Worm (Caenorhabditis elegans): ENCODE results near the gene nhr-138.

Gene nhr-138

DNA sequence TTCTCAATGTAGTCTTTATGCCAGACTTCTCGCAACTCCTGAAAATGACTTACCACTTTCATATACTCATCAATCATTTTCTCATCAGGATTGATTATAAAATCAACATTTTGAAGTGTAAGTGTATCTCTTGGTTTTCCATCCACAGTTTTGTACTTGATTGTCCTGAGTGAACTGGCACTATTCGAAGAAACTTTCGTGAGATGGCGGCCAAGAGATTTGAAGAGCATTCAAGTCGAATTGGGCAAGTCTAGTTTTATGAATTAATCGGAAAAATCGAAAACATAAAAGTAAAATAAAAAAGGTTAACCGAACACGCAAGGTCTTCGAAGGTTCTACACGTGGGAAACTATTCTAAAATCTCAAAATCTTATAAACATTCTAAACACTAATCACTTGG lies 17.8 kb downstream of the nhr-138 start, which contains the start of gene C28D4.7:
Gene C28D4.7 (minus strand): TSS at position 265 of the 400 bp plus-strand sequence.
- TF ChIP-seq ceh-39 (tag; optimal IDR thresholded peaks at IDR 0.05) (no peak), M03D4.4 (tag; optimal IDR thresholded peaks at IDR 0.05) (no peak), nhr-76 (tag; optimal IDR thresholded peaks at IDR 0.05) (no peak), sptf-1 (tag; optimal IDR thresholded peaks at IDR 0.05) (no peak), nhr-12 (tag; optimal IDR thresholded peaks at IDR 0.05) (no peak), lin-13 (tag; optimal IDR thresholded peaks at IDR 0.05) (no peak), hlh-1 (tag; optimal IDR thresholded peaks at IDR 0.05) (no peak), drap-1 (GFP tag; optimal IDR thresholded peaks at IDR 0.05) (no peak), ham-2 (GFP tag; optimal IDR thresholded peaks at IDR 0.05) (no peak), unc-62 (GFP tag; optimal IDR thresholded peaks at IDR 0.05) (no peak), bed-3 (GFP tag; optimal IDR thresholded peaks at IDR 0.05) (no peak), ztf-11 (tag; optimal IDR thresholded peaks at IDR 0.05) (no peak)

DNA sequence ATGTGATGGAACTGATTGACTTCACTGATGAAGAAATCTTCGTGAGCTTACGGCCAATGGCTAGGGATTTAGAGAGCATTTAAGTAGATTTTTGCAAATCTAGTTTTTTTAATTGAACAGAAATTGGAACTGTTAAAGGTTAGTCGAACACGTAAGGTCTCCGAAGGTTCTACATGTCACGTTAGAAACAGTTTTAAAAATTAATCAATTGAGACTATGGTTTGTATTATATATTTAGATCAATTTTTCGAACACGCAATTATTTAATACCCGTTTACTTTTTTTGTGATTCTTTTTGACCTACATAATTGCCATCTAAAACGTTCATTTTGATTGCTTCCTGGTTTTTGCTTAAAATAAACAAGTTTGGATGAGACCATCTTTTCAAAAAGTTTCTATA lies 19.9 kb downstream of the nhr-138 start, which contains the start of gene C28D4.4:
Gene C28D4.4 (minus strand): TSS at position 101 of the 400 bp plus-strand sequence.
- TF ChIP-seq tbx-8 (GFP tag; optimal IDR thresholded peaks at IDR 0.05) (no peak), elt-1 (tag; optimal IDR thresholded peaks at IDR 0.05; ENCODE audit: borderline replicate concordance, insufficient read depth) (no peak), unc-120 (tag; optimal IDR thresholded peaks at IDR 0.05; ENCODE audit: poor library complexity, severe bottlenecking) (no peak), nhr-237 (tag; optimal IDR thresholded peaks at IDR 0.05) (no peak), cnd-1 (tag; optimal IDR thresholded peaks at IDR 0.05) (no peak), mab-5 (tag; optimal IDR thresholded peaks at IDR 0.05) (no peak), M03D4.4 (tag; optimal IDR thresholded peaks at IDR 0.05) (no peak), sem-2 (GFP tag; optimal IDR thresholded peaks at IDR 0.05) (no peak), snpc-4 (tag; optimal IDR thresholded peaks at IDR 0.05) (no peak), bed-3 (GFP tag; optimal IDR thresholded peaks at IDR 0.05) (no peak), ham-2 (GFP tag; optimal IDR thresholded peaks at IDR 0.05) (no peak), mep-1 (tag; optimal IDR thresholded peaks at IDR 0.05) (no peak), lin-13 (tag; optimal IDR thresholded peaks at IDR 0.05) (no peak)

DNA sequence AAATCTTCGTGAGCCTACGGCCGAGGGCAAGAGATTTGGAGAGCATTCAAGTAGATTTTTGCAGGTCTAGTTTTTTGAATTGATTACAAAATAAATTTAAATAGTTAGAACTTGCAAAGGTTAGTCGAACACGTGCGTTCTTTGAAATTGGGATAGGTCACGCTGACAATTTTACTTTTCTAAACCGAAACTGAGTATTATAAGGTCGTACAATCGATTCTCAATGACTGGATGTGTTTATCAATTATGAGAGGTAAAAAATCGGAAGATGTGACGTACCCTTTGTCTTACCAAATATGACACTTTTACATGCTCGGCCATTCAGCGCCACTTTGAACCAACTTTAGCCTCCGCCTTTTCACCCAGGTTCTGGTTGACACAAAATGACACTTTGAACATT lies 21.7 kb downstream of the nhr-138 start, which contains the start of gene C28D4.5:
Gene C28D4.5 (minus strand): TSS at position 101 of the 400 bp plus-strand sequence.
- TF ChIP-seq ceh-83 (GFP tag; optimal IDR thresholded peaks at IDR 0.05) (no peak), ceh-39 (tag; optimal IDR thresholded peaks at IDR 0.05) (no peak), nhr-237 (tag; optimal IDR thresholded peaks at IDR 0.05) (no peak), zip-8 (tag; optimal IDR thresholded peaks at IDR 0.05) (no peak), flh-1 (GFP tag; optimal IDR thresholded peaks at IDR 0.05) (no peak), lsy-2 (tag; optimal IDR thresholded peaks at IDR 0.05) (no peak), mep-1 (tag; optimal IDR thresholded peaks at IDR 0.05) (no peak), nhr-76 (tag; optimal IDR thresholded peaks at IDR 0.05) (no peak), bed-3 (GFP tag; optimal IDR thresholded peaks at IDR 0.05) (no peak), cnd-1 (tag; optimal IDR thresholded peaks at IDR 0.05) (no peak), tbx-8 (GFP tag; optimal IDR thresholded peaks at IDR 0.05) (no peak), unc-39 (tag; optimal IDR thresholded peaks at IDR 0.05) (no peak), hlh-1 (tag; optimal IDR thresholded peaks at IDR 0.05) (no peak), mls-2 (tag; optimal IDR thresholded peaks at IDR 0.05) (no peak), lin-32 (GFP tag; optimal IDR thresholded peaks at IDR 0.05) (no peak), pha-4 (tag; optimal IDR thresholded peaks at IDR 0.05) (no peak), unc-62 (GFP tag; optimal IDR thresholded peaks at IDR 0.05) (no peak), ztf-11 (tag; optimal IDR thresholded peaks at IDR 0.05) (no peak), M03D4.4 (tag; optimal IDR thresholded peaks at IDR 0.05) (no peak), ceh-43 (GFP tag; optimal IDR thresholded peaks at IDR 0.05) (no peak)

DNA sequence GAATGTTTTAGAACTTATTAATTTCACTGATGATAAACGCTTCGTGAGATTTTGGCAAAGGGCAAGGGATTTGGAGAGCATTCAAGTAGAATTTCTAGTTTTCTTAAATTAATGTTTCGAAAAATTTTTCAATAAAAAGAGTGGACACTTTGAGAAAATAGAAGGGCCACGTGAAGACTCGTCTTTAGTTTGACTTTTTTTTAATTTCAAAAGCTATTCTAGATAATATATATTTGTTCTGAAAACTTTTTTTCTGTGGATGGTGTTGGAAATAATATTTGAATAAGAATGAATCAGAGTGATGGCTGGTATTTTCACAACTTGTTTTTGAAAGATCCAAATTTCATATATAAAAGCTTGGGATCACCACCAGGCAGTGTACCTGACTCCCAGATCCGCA lies 23.3 kb downstream of the nhr-138 start, which contains the start of gene C28D4.8:
Gene C28D4.8 (minus strand): TSS at position 101 of the 400 bp plus-strand sequence.
- no peak for TF ChIP-seq M03D4.4 (tag; optimal IDR thresholded peaks at IDR 0.05)
- TF ChIP-seq zip-8 (tag; optimal IDR thresholded peaks at IDR 0.05) = no peak
- TF ChIP-seq lsy-2 (tag; optimal IDR thresholded peaks at IDR 0.05) = no peak
- TF ChIP-seq cnd-1 (tag; optimal IDR thresholded peaks at IDR 0.05) = no peak
- no peak for TF ChIP-seq ham-2 (GFP tag; optimal IDR thresholded peaks at IDR 0.05)
- no peak for TF ChIP-seq nhr-28 (tag; optimal IDR thresholded peaks at IDR 0.05)
- no peak for TF ChIP-seq elt-3 (tag; optimal IDR thresholded peaks at IDR 0.05)
- TF ChIP-seq sem-2 (GFP tag; optimal IDR thresholded peaks at IDR 0.05) = no peak
- no peak for TF ChIP-seq ztf-11 (tag; optimal IDR thresholded peaks at IDR 0.05)
- TF ChIP-seq nhr-2 (tag; optimal IDR thresholded peaks at IDR 0.05) = no peak
- no peak for TF ChIP-seq drap-1 (GFP tag; optimal IDR thresholded peaks at IDR 0.05)
- no peak for TF ChIP-seq elt-1 (tag; optimal IDR thresholded peaks at IDR 0.05; ENCODE audit: borderline replicate concordance, insufficient read depth)
- TF ChIP-seq ceh-83 (GFP tag; optimal IDR thresholded peaks at IDR 0.05) = no peak
- no peak for TF ChIP-seq nhr-12 (tag; optimal IDR thresholded peaks at IDR 0.05)
- TF ChIP-seq flh-1 (GFP tag; optimal IDR thresholded peaks at IDR 0.05) = no peak

Measured in whole organism, mixed stage, embryonic.